Worm (Caenorhabditis elegans) whole organism, mixed stage, embryonic: ENCODE results near the gene cki-1.

Experiments used
- ceh-83 ChIP-seq: fragments of 200-800 bp; sonication (Bioruptor generic); optimal IDR thresholded peaks from 2 replicates; lab custom pipeline; 2018; ENCODE audit warnings: mild to moderate bottlenecking, missing genetic modification characterization, missing compliant biosample characterization
- hlh-1 ChIP-seq: fragments of 150-350 bp; optimal IDR thresholded peaks from 2 replicates; lab custom pipeline; 2014; ENCODE audit warnings: missing biosample characterization, missing genetic modification reagents, missing genetic modification characterization
- lin-32 ChIP-seq: fragments of 200-800 bp; sonication (Bioruptor generic); optimal IDR thresholded peaks from 2 replicates; lab custom pipeline; 2018; ENCODE audit warnings: mild to moderate bottlenecking, missing genetic modification characterization, missing compliant biosample characterization
- mep-1 ChIP-seq: fragments of 150-350 bp; optimal IDR thresholded peaks from 2 replicates; lab custom pipeline; 2017; ENCODE audit warnings: missing biosample characterization, missing genetic modification reagents, missing genetic modification characterization, inconsistent platforms
- nhr-12 ChIP-seq: fragments of 150-350 bp; optimal IDR thresholded peaks from 2 replicates; lab custom pipeline; 2014; ENCODE audit warnings: missing biosample characterization, missing genetic modification characterization
- nhr-2 ChIP-seq: fragments of 150-350 bp; optimal IDR thresholded peaks from 2 replicates; lab custom pipeline; 2014; ENCODE audit warnings: missing biosample characterization, missing genetic modification characterization
- nhr-28 ChIP-seq: fragments of 150-350 bp; optimal IDR thresholded peaks from 2 replicates; lab custom pipeline; 2014; ENCODE audit warnings: missing biosample characterization, missing genetic modification characterization
- pha-4 ChIP-seq: fragments of 150-350 bp; optimal IDR thresholded peaks from 2 replicates; lab custom pipeline; 2018; ENCODE audit warnings: missing biosample characterization, missing genetic modification reagents, missing genetic modification characterization
- unc-39 ChIP-seq: fragments of 150-350 bp; optimal IDR thresholded peaks from 2 replicates; lab custom pipeline; 2014; ENCODE audit warnings: missing biosample characterization, missing genetic modification characterization
- unc-62 ChIP-seq: fragments of 150-350 bp; optimal IDR thresholded peaks from 2 replicates; lab custom pipeline; 2014; ENCODE audit warnings: missing biosample characterization, missing genetic modification reagents, missing genetic modification characterization
- ztf-11 ChIP-seq: fragments of 150-350 bp; optimal IDR thresholded peaks from 2 replicates; lab custom pipeline; 2014; ENCODE audit warnings: missing biosample characterization, missing genetic modification characterization

DNA sequence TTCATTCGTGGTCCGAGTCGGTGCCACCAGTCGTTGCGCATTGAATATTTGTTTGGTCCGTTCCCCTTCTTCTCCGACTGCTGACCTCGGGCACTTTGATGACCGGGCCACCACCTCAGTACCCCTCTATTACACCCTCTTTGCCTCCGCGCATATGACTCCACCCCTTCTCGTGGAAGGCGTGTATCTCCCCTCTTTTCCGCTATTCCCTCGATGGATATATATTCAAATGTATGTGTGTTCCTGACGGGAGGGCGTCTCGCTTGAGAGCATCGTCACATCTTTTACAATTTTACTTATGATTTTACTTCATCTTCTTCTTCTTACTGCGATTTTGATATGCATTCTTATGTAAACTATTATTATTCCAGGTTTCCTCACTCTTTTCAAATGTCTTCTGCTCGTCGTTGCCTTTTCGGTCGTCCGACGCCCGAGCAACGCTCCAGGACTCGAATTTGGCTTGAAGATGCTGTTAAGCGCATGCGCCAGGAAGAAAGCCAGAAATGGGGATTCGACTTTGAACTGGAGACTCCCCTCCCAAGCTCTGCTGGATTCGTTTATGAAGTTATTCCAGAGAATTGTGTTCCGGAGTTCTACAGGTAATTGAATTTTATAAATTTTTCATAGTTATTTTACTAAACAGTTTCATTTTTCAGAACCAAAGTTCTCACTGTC is at the start of gene cki-1:
- TF ChIP-seq unc-39 (tag; lab: Kevin White, UChicago): no peak
- no peak for TF ChIP-seq mep-1 (tag; lab: Kevin White, UChicago)
- TF ChIP-seq unc-62 (GFP tag; lab: Kevin White, UChicago): no peak
- no peak for TF ChIP-seq lin-32 (GFP tag; lab: Kevin White, UChicago)
- peak; percentile 54 for TF ChIP-seq hlh-1 (tag; lab: Kevin White, UChicago)
- peak; percentile 25 for TF ChIP-seq pha-4
- peak; percentile 98 for TF ChIP-seq nhr-2 (tag; lab: Kevin White, UChicago)
- no peak for TF ChIP-seq ceh-83 (GFP tag; lab: Kevin White, UChicago)
- no peak for TF ChIP-seq nhr-28 (tag; lab: Kevin White, UChicago)
- TF ChIP-seq ztf-11 (tag; lab: Kevin White, UChicago): peak; percentile 57
- no peak for TF ChIP-seq nhr-12 (tag; lab: Kevin White, UChicago)
